Worm (Caenorhabditis elegans) whole organism, L4 larva: Measurements from ENCODE around the gene Y38E10A.28.

Source experiments
- F10B5.3 ChIP-seq: sonication (generic microtip); optimal IDR thresholded peaks from 2 replicates; lab custom pipeline; 2016; ENCODE audit warnings: mild to moderate bottlenecking, missing genetic modification characterization, missing compliant biosample characterization
- F37D6.2 ChIP-seq: sonication (generic microtip); optimal IDR thresholded peaks from 2 replicates; lab custom pipeline; 2016; ENCODE audit warnings: mild to moderate bottlenecking, missing genetic modification characterization, missing compliant biosample characterization
- Y48G9A.11 ChIP-seq: fragments of 200-800 bp; sonication (Bioruptor generic); IDR thresholded peaks from 2 replicates; pipeline ENCODE4 v1.3.6; 2022; ENCODE audit warnings: missing genetic modification reagents, missing genetic modification characterization, missing compliant biosample characterization
- aha-1 ChIP-seq: fragments of 150-350 bp; peaks from one replicate; lab custom pipeline; 2014; ENCODE audit warnings: missing biosample characterization, missing genetic modification characterization
- ctbp-1 ChIP-seq: fragments of 200-800 bp; sonication (Bioruptor generic); IDR thresholded peaks from 2 replicates; pipeline ENCODE4 v1.3.6; 2022; ENCODE audit warnings: missing genetic modification reagents, missing genetic modification characterization, missing compliant biosample characterization
- daf-19 ChIP-seq: fragments of 200-800 bp; sonication (Bioruptor generic); conservative IDR thresholded peaks from 2 replicates; pipeline ENCODE4 v1.3.6; 2022; ENCODE audit warnings: missing genetic modification characterization, missing compliant biosample characterization
- duxl-1 ChIP-seq: sonication (generic microtip); optimal IDR thresholded peaks from 2 replicates; lab custom pipeline; 2016; ENCODE audit warnings: mild to moderate bottlenecking, missing genetic modification characterization, moderate library complexity, missing compliant biosample characterization; ENCODE audit not compliant: poor library complexity
- fos-1 ChIP-seq: fragments of 150-350 bp; optimal IDR thresholded peaks from 2 replicates; lab custom pipeline; 2014; ENCODE audit warnings: missing biosample characterization, missing genetic modification characterization
- lin-1 ChIP-seq: fragments of 200-800 bp; sonication (Bioruptor generic); IDR thresholded peaks from 2 replicates; pipeline ENCODE4 v1.3.6; 2022; ENCODE audit warnings: missing genetic modification reagents, missing genetic modification characterization, missing compliant biosample characterization
- lin-13 ChIP-seq: fragments of 150-350 bp; optimal IDR thresholded peaks from 2 replicates; lab custom pipeline; 2014; ENCODE audit warnings: missing biosample characterization, missing genetic modification reagents, missing genetic modification characterization
- lin-39 ChIP-seq: fragments of 150-350 bp; optimal IDR thresholded peaks from 2 replicates; lab custom pipeline; 2014; ENCODE audit warnings: missing biosample characterization, missing genetic modification reagents, missing genetic modification characterization
- lsy-2 ChIP-seq, 2 experiments: fragments of 150-350 bp in 1 of 2; sonication (generic microtip) in 1 of 2; optimal IDR thresholded peaks; 2 replicates each; lab custom pipeline; 2014 to 2017; ENCODE audit warnings: missing biosample characterization in 2 of 2, missing genetic modification characterization in 2 of 2
- mep-1 ChIP-seq: fragments of 150-350 bp; sonication (generic microtip); optimal IDR thresholded peaks from 3 replicates; lab custom pipeline; 2014; ENCODE audit warnings: missing biosample characterization, missing genetic modification characterization
- nhr-10 ChIP-seq: fragments of 150-350 bp; optimal IDR thresholded peaks from 2 replicates; lab custom pipeline; 2014; ENCODE audit warnings: missing biosample characterization, missing genetic modification characterization
- rbr-2 ChIP-seq: sonication (generic microtip); optimal IDR thresholded peaks from 2 replicates; lab custom pipeline; 2016; ENCODE audit warnings: missing genotype, missing genetic modification characterization, missing compliant biosample characterization
- snpc-4 ChIP-seq: fragments of 150-350 bp; optimal IDR thresholded peaks from 2 replicates; lab custom pipeline; 2014; ENCODE audit warnings: missing biosample characterization, missing genetic modification characterization
- zfp-2 ChIP-seq: sonication (generic microtip); optimal IDR thresholded peaks from 2 replicates; lab custom pipeline; 2016; ENCODE audit warnings: mild to moderate bottlenecking, missing genetic modification characterization, missing compliant biosample characterization

Gene Y38E10A.28

DNA sequence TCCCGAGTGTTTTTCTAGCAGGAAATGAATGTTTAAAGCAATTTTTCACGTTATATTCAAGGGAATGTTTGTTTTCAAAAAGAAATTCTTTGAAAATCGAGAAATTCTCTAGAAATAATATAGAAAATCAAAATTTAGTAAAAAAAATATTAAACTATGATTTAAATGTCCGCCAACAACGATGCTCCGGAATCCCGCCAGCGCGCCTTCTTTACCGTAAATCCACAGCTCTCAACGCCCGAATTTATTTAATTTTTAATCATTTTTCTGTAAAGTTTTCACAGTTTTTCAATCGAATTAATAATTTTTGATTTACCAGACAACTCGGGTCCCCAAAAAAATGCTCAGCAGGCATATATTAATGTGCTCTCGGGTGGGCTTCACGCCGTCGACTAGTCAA lies 50.1 kb downstream of the Y38E10A.28 start, which contains the start of the genes Y38E10A.33 and cox-10 (continued):
- TF ChIP-seq snpc-4 (tag; lab: Kevin White, UChicago) (no peak), nhr-10 (no peak), ctbp-1 (no peak), daf-19 (no peak), lin-39 (tag; lab: Kevin White, UChicago) (no peak), lin-1 (GFP tag; lab: Robert Waterston, UW) (no peak), zfp-2 (tag; lab: Kevin White, UChicago) (no peak), mep-1 (tag; lab: Kevin White, UChicago) (peak; percentile 28), aha-1 (tag; lab: Kevin White, UChicago) (peak; percentile 32), rbr-2 (tag; lab: Kevin White, UChicago) (peak; percentile 36), lin-13 (GFP tag; lab: Kevin White, UChicago) (no peak), lsy-2 (tag; optimal IDR thresholded peaks at IDR 0.05; lab: Kevin White, UChicago) (peak in 1 of 2 experiments; percentile 79), fos-1 (tag; lab: Kevin White, UChicago) (no peak), F10B5.3 (tag; lab: Kevin White, UChicago) (no peak), F37D6.2 (tag; lab: Kevin White, UChicago) (no peak), Y48G9A.11 (GFP tag; lab: Robert Waterston, UW) (peak; percentile 99), duxl-1 (tag; lab: Kevin White, UChicago) (no peak)
